Fruit fly (Drosophila melanogaster) whole organism, embryonic: ENCODE measurements around the gene fusl.

ENCODE experiments used
- Adf1 ChIP-seq: fragments of 200-800 bp; sonication (Bioruptor generic); IDR thresholded peaks from 2 replicates; pipeline ENCODE4 v1.3.6; 2022; ENCODE audit warnings: missing biosample characterization, missing genetic modification characterization
- Atf6 ChIP-seq: fragments of 200-800 bp; sonication (Bioruptor generic); IDR thresholded peaks from 2 replicates; pipeline ENCODE4 v1.3.6; 2022; ENCODE audit warnings: missing biosample characterization, missing genetic modification characterization
- CG10431 ChIP-seq: fragments of 200-800 bp; sonication (Bioruptor generic); optimal IDR thresholded peaks from 3 replicates; lab custom pipeline; 2018; ENCODE audit warnings: missing biosample characterization, mild to moderate bottlenecking, missing genetic modification characterization
- CG10654 ChIP-seq: fragments of 200-800 bp; sonication (Bioruptor generic); optimal IDR thresholded peaks from 2 replicates; lab custom pipeline; 2016; ENCODE audit warnings: missing biosample characterization, missing genetic modification characterization
- CG11456 ChIP-seq: fragments of 200-800 bp; sonication (Bioruptor generic); IDR thresholded peaks from 3 replicates; pipeline ENCODE4 v1.3.6; 2022; ENCODE audit warnings: missing biosample characterization, missing genetic modification characterization
- CG12071 ChIP-seq: fragments of 200-800 bp; sonication (Bioruptor generic); optimal IDR thresholded peaks from 3 replicates; lab custom pipeline; 2018; ENCODE audit warnings: missing biosample characterization, mild to moderate bottlenecking, missing genetic modification characterization
- CG14667 ChIP-seq: fragments of 200-800 bp; sonication (Bioruptor generic); IDR thresholded peaks from 2 replicates; pipeline ENCODE4 v1.3.6; 2022; ENCODE audit warnings: missing biosample characterization, missing genetic modification characterization
- CG14965 ChIP-seq: fragments of 200-800 bp; sonication (Bioruptor generic); optimal IDR thresholded peaks from 2 replicates; lab custom pipeline; 2016; ENCODE audit warnings: missing biosample characterization, missing genetic modification characterization, borderline replicate concordance
- CG15011 ChIP-seq: fragments of 200-800 bp; sonication (Bioruptor generic); optimal IDR thresholded peaks from 3 replicates; lab custom pipeline; 2018; ENCODE audit warnings: missing biosample characterization, mild to moderate bottlenecking, missing genetic modification characterization
- CG15073 ChIP-seq: fragments of 200-800 bp; sonication (Bioruptor generic); optimal IDR thresholded peaks from 2 replicates; lab custom pipeline; 2016; ENCODE audit warnings: missing biosample characterization, missing genetic modification characterization
- CG15269 ChIP-seq: fragments of 200-800 bp; sonication (Bioruptor generic); optimal IDR thresholded peaks from 2 replicates; lab custom pipeline; 2018; ENCODE audit warnings: missing biosample characterization, mild to moderate bottlenecking, missing genetic modification characterization, moderate library complexity
- CG16779 ChIP-seq: fragments of 200-800 bp; sonication (Bioruptor generic); IDR thresholded peaks from 2 replicates; pipeline ENCODE4 v1.3.6; 2022; ENCODE audit warnings: missing biosample characterization, missing genetic modification characterization
- CG17829 ChIP-seq: fragments of 200-800 bp; optimal IDR thresholded peaks from 2 replicates; lab custom pipeline; 2019; ENCODE audit warnings: missing biosample characterization, mild to moderate bottlenecking, missing genetic modification characterization, moderate library complexity
- CG2120 ChIP-seq: fragments of 200-800 bp; sonication (Bioruptor generic); optimal IDR thresholded peaks from 3 replicates; lab custom pipeline; 2016; ENCODE audit warnings: missing biosample characterization, missing genetic modification characterization
- CG4707 ChIP-seq: fragments of 200-800 bp; sonication (Bioruptor generic); optimal IDR thresholded peaks from 2 replicates; lab custom pipeline; 2018; ENCODE audit warnings: missing biosample characterization, mild to moderate bottlenecking, missing genetic modification characterization, moderate library complexity
- CG4820 ChIP-seq: fragments of 200-800 bp; sonication (Bioruptor generic); optimal IDR thresholded peaks from 3 replicates; lab custom pipeline; 2016; ENCODE audit warnings: missing biosample characterization, missing genetic modification characterization
- CG7963 ChIP-seq: fragments of 200-800 bp; sonication (Bioruptor generic); IDR thresholded peaks from 3 replicates; pipeline ENCODE4 v1.3.6; 2022; ENCODE audit warnings: missing biosample characterization, missing genetic modification characterization; ENCODE audit not compliant: partially characterized antibody
- Dbx ChIP-seq: fragments of 200-800 bp; sonication (Bioruptor generic); IDR thresholded peaks from 3 replicates; pipeline ENCODE4 v1.3.6; 2022; ENCODE audit warnings: missing biosample characterization, missing genetic modification characterization
- Dp ChIP-seq: fragments of 200-800 bp; sonication (Bioruptor generic); optimal IDR thresholded peaks from 2 replicates; lab custom pipeline; 2018; ENCODE audit warnings: missing biosample characterization, mild to moderate bottlenecking, missing genetic modification characterization, moderate library complexity
- ERR ChIP-seq: fragments of 200-800 bp; sonication (Bioruptor generic); optimal IDR thresholded peaks from 2 replicates; lab custom pipeline; 2016; ENCODE audit warnings: missing biosample characterization, missing genetic modification characterization
- Fer1 ChIP-seq: fragments of 200-800 bp; sonication (Bioruptor generic); optimal IDR thresholded peaks from 2 replicates; lab custom pipeline; 2017; ENCODE audit warnings: missing biosample characterization, mild to moderate bottlenecking, missing genetic modification characterization
- GATAe ChIP-seq: fragments of 200-800 bp; sonication (Bioruptor generic); conservative IDR thresholded peaks from 2 replicates; pipeline ENCODE4 v1.3.6; 2022; ENCODE audit warnings: missing biosample characterization, missing genetic modification characterization
- HHEX ChIP-seq: fragments of 200-800 bp; sonication (Bioruptor generic); optimal IDR thresholded peaks from 3 replicates; lab custom pipeline; 2017; ENCODE audit warnings: missing biosample characterization, mild to moderate bottlenecking, missing genetic modification characterization, missing genetic modification reagents
- Hr78 ChIP-seq, 2 experiments: fragments of 200-800 bp in 1 of 2; fragments of >200 bp in 1 of 2; sonication (Bioruptor generic) in 1 of 2; optimal IDR thresholded peaks; 2 replicates each; lab custom pipeline; 2017 to 2019; ENCODE audit warnings: missing biosample characterization in 2 of 2, missing genetic modification characterization in 2 of 2, mild to moderate bottlenecking in 1 of 2, moderate library complexity in 1 of 2
- Kr ChIP-seq: fragments of 200-800 bp; sonication (Bioruptor generic); optimal IDR thresholded peaks from 2 replicates; lab custom pipeline; 2017; ENCODE audit warnings: missing biosample characterization, mild to moderate bottlenecking, missing genetic modification characterization
- MBD-R2 ChIP-seq: fragments of 200-800 bp; sonication (Bioruptor generic); IDR thresholded peaks from 2 replicates; pipeline ENCODE4 v1.3.6; 2022; ENCODE audit warnings: missing biosample characterization, missing genetic modification characterization
- NC2α ChIP-seq: fragments of 200-800 bp; sonication (Bioruptor generic); optimal IDR thresholded peaks from 2 replicates; lab custom pipeline; 2016; ENCODE audit warnings: missing biosample characterization, missing genetic modification characterization
- PHDP ChIP-seq: fragments of 200-800 bp; sonication (Bioruptor generic); optimal IDR thresholded peaks from 3 replicates; lab custom pipeline; 2018; ENCODE audit warnings: missing biosample characterization, mild to moderate bottlenecking, missing genetic modification characterization, moderate library complexity
- Ravus ChIP-seq: fragments of 200-800 bp; sonication (Bioruptor generic); IDR thresholded peaks from 2 replicates; pipeline ENCODE4 v1.3.6; 2022; ENCODE audit warnings: missing biosample characterization, missing genetic modification characterization
- aop ChIP-seq: fragments of 200-800 bp; sonication (Bioruptor generic); IDR thresholded peaks from 2 replicates; pipeline ENCODE4 v1.3.6; 2022; ENCODE audit warnings: missing biosample characterization, missing genetic modification characterization
- ap ChIP-seq: fragments of 200-800 bp; sonication (Bioruptor generic); IDR thresholded peaks from 2 replicates; pipeline ENCODE4 v1.3.6; 2022; ENCODE audit warnings: missing biosample characterization, missing genetic modification characterization
- ase ChIP-seq: fragments of 200-800 bp; sonication (Bioruptor generic); IDR thresholded peaks from 3 replicates; pipeline ENCODE4 v1.3.6; 2022; ENCODE audit warnings: missing biosample characterization, missing genetic modification characterization
- croc ChIP-seq: fragments of 200-800 bp; sonication (Bioruptor generic); conservative IDR thresholded peaks from 3 replicates; pipeline ENCODE4 v1.3.6; 2022; ENCODE audit warnings: missing biosample characterization, missing genetic modification characterization
- dmrt11E ChIP-seq: fragments of 200-800 bp; sonication (Bioruptor generic); optimal IDR thresholded peaks from 3 replicates; lab custom pipeline; 2018; ENCODE audit warnings: missing biosample characterization, mild to moderate bottlenecking, missing genetic modification characterization, moderate library complexity
- ems ChIP-seq: fragments of 200-800 bp; sonication (Bioruptor generic); optimal IDR thresholded peaks from 3 replicates; lab custom pipeline; 2016; ENCODE audit warnings: missing biosample characterization, missing genetic modification characterization
- exex ChIP-seq: fragments of 200-800 bp; sonication (Bioruptor generic); optimal IDR thresholded peaks from 4 replicates; lab custom pipeline; 2018; ENCODE audit warnings: missing biosample characterization, mild to moderate bottlenecking, missing genetic modification characterization, moderate library complexity
- fd102C ChIP-seq: fragments of 200-800 bp; sonication (Bioruptor generic); optimal IDR thresholded peaks from 2 replicates; lab custom pipeline; 2018; ENCODE audit warnings: missing biosample characterization, mild to moderate bottlenecking, missing genetic modification characterization, moderate library complexity
- fd3F ChIP-seq: fragments of 200-800 bp; sonication (Bioruptor generic); optimal IDR thresholded peaks from 2 replicates; lab custom pipeline; 2018; ENCODE audit warnings: missing biosample characterization, mild to moderate bottlenecking, missing genetic modification characterization, moderate library complexity
- fru ChIP-seq: fragments of >200 bp; optimal IDR thresholded peaks from 2 replicates; lab custom pipeline; 2017
- gcm2 ChIP-seq: fragments of 200-800 bp; sonication (Bioruptor generic); optimal IDR thresholded peaks from 2 replicates; lab custom pipeline; 2016; ENCODE audit warnings: missing biosample characterization, missing genetic modification characterization
- gsb ChIP-seq: fragments of 200-800 bp; sonication (Bioruptor generic); IDR thresholded peaks from 2 replicates; pipeline ENCODE4 v1.3.6; 2022; ENCODE audit warnings: missing biosample characterization, missing genetic modification characterization
- kay ChIP-seq: fragments of 200-800 bp; sonication (Bioruptor generic); optimal IDR thresholded peaks from 2 replicates; lab custom pipeline; 2016; ENCODE audit warnings: missing biosample characterization, missing genetic modification characterization
- lab ChIP-seq: fragments of 200-800 bp; sonication (Bioruptor generic); optimal IDR thresholded peaks from 3 replicates; lab custom pipeline; 2017; ENCODE audit warnings: missing biosample characterization, missing genetic modification characterization, mild to moderate bottlenecking, moderate library complexity, missing genetic modification reagents
- lilli ChIP-seq: fragments of 200-800 bp; sonication (Bioruptor generic); optimal IDR thresholded peaks from 3 replicates; lab custom pipeline; 2016; ENCODE audit warnings: missing biosample characterization, missing genetic modification characterization
- mld ChIP-seq: fragments of 200-800 bp; sonication (Bioruptor generic); IDR thresholded peaks from 3 replicates; pipeline ENCODE4 v1.3.6; 2022; ENCODE audit warnings: missing biosample characterization, missing genetic modification characterization; ENCODE audit not compliant: partially characterized antibody
- org-1 ChIP-seq: fragments of 200-800 bp; sonication (Bioruptor generic); optimal IDR thresholded peaks from 2 replicates; lab custom pipeline; 2017; ENCODE audit warnings: missing biosample characterization, missing genetic modification characterization
- pho ChIP-seq: fragments of 200-800 bp; sonication (Bioruptor generic); optimal IDR thresholded peaks from 2 replicates; lab custom pipeline; 2016; ENCODE audit warnings: missing biosample characterization, missing genetic modification characterization
- ranshi ChIP-seq: fragments of 200-800 bp; sonication (Bioruptor generic); IDR thresholded peaks from 2 replicates; pipeline ENCODE4 v1.3.6; 2022; ENCODE audit warnings: missing biosample characterization, missing genetic modification characterization
- stwl ChIP-seq: fragments of 200-800 bp; sonication (Bioruptor generic); optimal IDR thresholded peaks from 3 replicates; lab custom pipeline; 2018; ENCODE audit warnings: missing biosample characterization, mild to moderate bottlenecking, missing genetic modification characterization, moderate library complexity
- wek ChIP-seq: fragments of 200-800 bp; sonication (Bioruptor generic); optimal IDR thresholded peaks from 3 replicates; lab custom pipeline; 2018; ENCODE audit warnings: missing biosample characterization, mild to moderate bottlenecking, missing genetic modification characterization, moderate library complexity

fusl gene

dm6 chr2L:5298978-5299627 is 38.8 kb downstream of the fusl start (continued):
- TF ChIP-seq croc (GFP tag; lab: Robert Waterston, UW) (peak; percentile 74), CG7963 (GFP tag; lab: Robert Waterston, UW) (no peak), ap (GFP tag; lab: Robert Waterston, UW) (peak; percentile 74), CG15011 (GFP tag; lab: Kevin White, UChicago) (peak; percentile 64), CG10654 (GFP tag; lab: Kevin White, UChicago) (peak; percentile 75), dmrt11E (tag; lab: Kevin White, UChicago) (peak; percentile 79), gcm2 (peak; percentile 70), CG10431 (GFP tag; lab: Kevin White, UChicago) (peak; percentile 62), Atf6 (GFP tag; lab: Robert Waterston, UW) (peak; percentile 86), Adf1 (no peak), Fer1 (GFP tag; lab: Kevin White, UChicago) (peak; percentile 79), CG15269 (tag; lab: Kevin White, UChicago) (peak; percentile 89), Ravus (GFP tag; lab: Robert Waterston, UW) (peak; percentile 14; the same call in 1 of the 2 replicates), CG17829 (tag; lab: Kevin White, UChicago) (peak; percentile 87), ERR (GFP tag; lab: Kevin White, UChicago) (peak; percentile 1), gsb (GFP tag; lab: Robert Waterston, UW) (no peak), CG2120 (GFP tag; lab: Kevin White, UChicago) (peak; percentile 79), ase (GFP tag; lab: Robert Waterston, UW) (peak; percentile 64; the same call in 2 of the 3 replicates), Hr78 (GFP tag; optimal IDR thresholded peaks at IDR 0.05; lab: Kevin White, UChicago) (peak in 1 of 2 experiments; percentile 78), CG4820 (peak; percentile 70), CG16779 (GFP tag; lab: Robert Waterston, UW) (no peak), lilli (peak; percentile 86), kay (GFP tag; lab: Kevin White, UChicago) (peak; percentile 73), MBD-R2 (GFP tag; lab: Robert Waterston, UW) (peak; percentile 15; the same call in 1 of the 2 replicates), CG12071 (GFP tag; lab: Kevin White, UChicago) (peak; percentile 67), lab (peak; percentile 81), CG4707 (GFP tag; lab: Kevin White, UChicago) (peak; percentile 78), CG14965 (GFP tag; lab: Kevin White, UChicago) (no peak), Dbx (GFP tag; lab: Robert Waterston, UW) (no peak), CG15073 (no peak), mld (GFP tag; lab: Robert Waterston, UW) (no peak), ems (peak; percentile 69), Kr (GFP tag; lab: Kevin White, UChicago) (no peak), GATAe (GFP tag; lab: Robert Waterston, UW) (peak; percentile 25; the same call in 1 of the 2 replicates), CG14667 (peak; percentile 46), pho (GFP tag; lab: Kevin White, UChicago) (no peak), CG11456 (GFP tag; lab: Robert Waterston, UW) (peak; percentile 65; the same call in 2 of the 3 replicates), fd3F (GFP tag; lab: Kevin White, UChicago) (peak; percentile 23), fru (lab: Kevin White, UChicago) (no peak), NC2α (GFP tag; lab: Kevin White, UChicago) (no peak), stwl (tag; lab: Kevin White, UChicago) (no peak), wek (no peak), aop (GFP tag; lab: Robert Waterston, UW) (no peak), HHEX (GFP tag; lab: Kevin White, UChicago) (peak; percentile 69), ranshi (peak; percentile 59), fd102C (GFP tag; lab: Kevin White, UChicago) (no peak), org-1 (peak; percentile 84), Dp (GFP tag; lab: Kevin White, UChicago) (no peak), PHDP (tag; lab: Kevin White, UChicago) (peak; percentile 95), exex (no peak)
